Worm (Caenorhabditis elegans) whole organism, L3 larva: Measurements from ENCODE around the gene idpb-2.
A peak's percentile ranks its signal among the peaks of the same experiment; 100 is the strongest.

Source experiments
- nfya-1 ChIP-seq: sonication (generic microtip); optimal IDR thresholded peaks from 2 replicates; lab custom pipeline; 2017; ENCODE audit warnings: missing genetic modification characterization, mild to moderate bottlenecking, missing compliant biosample characterization, antibody characterized with exemption, moderate library complexity; ENCODE audit not compliant: insufficient read depth
- skn-1 ChIP-seq: fragments of 150-350 bp; optimal IDR thresholded peaks from 2 replicates; lab custom pipeline; 2014; ENCODE audit warnings: missing biosample characterization, missing genetic modification characterization
- tbx-2 ChIP-seq: sonication (generic microtip); optimal IDR thresholded peaks from 2 replicates; lab custom pipeline; 2016; ENCODE audit warnings: mild to moderate bottlenecking, missing genetic modification characterization, missing compliant biosample characterization

ce11 chrII:5061794-5062368, 7.5 kb downstream of the idpb-2 start, which contains the start of gene smc-5:
- TF ChIP-seq skn-1 (tag; lab: Kevin White, UChicago) (peak; percentile 57), nfya-1 (peak; percentile 81), tbx-2 (tag; lab: Kevin White, UChicago) (no peak)
